Worm (Caenorhabditis elegans): ENCODE data around the gene mtss-1.

mtss-1 gene

DNA sequence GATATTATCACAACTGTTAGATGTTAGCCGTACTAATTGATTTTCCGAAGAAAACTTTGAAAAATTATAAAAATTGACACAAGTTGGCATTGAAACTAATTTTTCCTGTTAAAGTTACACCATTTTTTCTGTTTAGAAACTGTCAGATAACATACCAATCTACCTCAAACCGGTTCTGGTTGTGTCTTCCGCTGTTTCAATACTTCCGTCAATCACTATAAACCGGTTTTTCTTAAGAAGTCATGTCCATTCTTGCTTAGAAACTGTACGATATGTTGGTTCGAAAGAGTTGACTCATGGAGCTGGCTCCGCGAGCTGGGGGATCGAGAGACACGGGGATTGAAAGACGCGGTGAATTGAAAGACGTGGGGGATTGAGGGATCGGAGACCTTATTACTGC lies 2.1 kb downstream of the mtss-1 start:
- TF ChIP-seq lin-26 (GFP tag; IDR thresholded peaks at IDR 0.05) (peak; percentile 59; the same call in 1 of the 2 replicates), lin-40 (tag; optimal IDR thresholded peaks at IDR 0.05) (no peak)

DNA sequence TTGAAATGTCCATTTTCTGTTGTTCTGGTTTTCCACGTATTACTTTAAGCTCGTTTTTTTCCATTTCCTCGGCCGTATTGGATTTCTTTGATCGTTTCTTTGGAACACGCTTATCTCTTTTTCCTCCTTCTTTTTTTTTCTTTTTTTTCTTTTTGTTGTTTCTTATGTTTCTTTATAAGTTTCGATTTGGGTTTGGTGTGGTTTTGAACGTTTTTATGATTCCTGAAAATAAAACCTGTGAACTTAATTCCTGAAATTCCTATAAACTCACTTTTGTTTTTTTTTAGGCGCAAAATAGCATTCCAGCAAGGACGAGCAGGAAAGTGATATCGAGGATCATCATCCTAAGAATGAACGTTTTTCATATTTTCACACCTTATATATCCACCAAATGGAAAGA lies 3.1 kb downstream of the mtss-1 start, which contains the start of gene K02D10.2:
TSS of gene K02D10.2 (minus strand) at position 101 of the 400 bp plus-strand sequence.
- TF ChIP-seq B0019.2 (GFP tag; conservative IDR thresholded peaks at IDR 0.05) = no peak
- TF ChIP-seq K11D2.4 (GFP tag; IDR thresholded peaks at IDR 0.05) = no peak

DNA sequence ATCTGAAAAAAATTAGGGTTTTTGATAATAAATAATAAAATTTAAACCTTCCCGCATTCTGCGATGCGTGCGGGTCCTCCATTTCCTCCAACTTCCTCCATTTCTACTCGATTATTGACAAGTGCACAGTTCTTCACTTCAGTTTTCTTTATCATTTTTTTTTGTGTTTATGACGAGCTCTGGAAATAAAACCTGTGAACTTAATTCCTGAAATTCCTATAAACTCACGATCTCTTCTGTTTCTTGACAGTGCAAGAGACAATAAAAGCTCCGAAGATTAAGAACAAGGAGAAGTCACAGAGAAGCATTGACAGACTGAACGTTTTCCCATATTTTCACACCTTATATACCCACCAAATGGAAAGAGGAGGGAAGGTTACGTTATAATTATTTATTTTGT lies 3.7 kb downstream of the mtss-1 start, which contains the start of gene K02D10.3:
TSS of gene K02D10.3 (minus strand) at position 101 of the 400 bp plus-strand sequence.
- TF ChIP-seq ceh-100 (GFP tag; IDR thresholded peaks at IDR 0.05) = no peak
- TF ChIP-seq F10E7.11 (tag; optimal IDR thresholded peaks at IDR 0.05) = no peak
- TF ChIP-seq rpc-1 (optimal IDR thresholded peaks at IDR 0.05) = no peak
- TF ChIP-seq rpc-1 (tag; optimal IDR thresholded peaks at IDR 0.05) = no peak
- no peak for TF ChIP-seq nhr-80 (tag; optimal IDR thresholded peaks at IDR 0.05)
- TF ChIP-seq somi-1 (GFP tag; optimal IDR thresholded peaks at IDR 0.05) = no peak
- TF ChIP-seq madf-8 (GFP tag; conservative IDR thresholded peaks at IDR 0.05) = no peak
- TF ChIP-seq sptf-2 (GFP tag; optimal IDR thresholded peaks at IDR 0.05) = no peak
- no peak for TF ChIP-seq Y67H2A.10 (GFP tag; conservative IDR thresholded peaks at IDR 0.05)
- TF ChIP-seq ceh-91 (GFP tag; IDR thresholded peaks at IDR 0.05) = no peak
- no peak for TF ChIP-seq xnd-1 (tag; optimal IDR thresholded peaks at IDR 0.05)
- TF ChIP-seq akir-1 (GFP tag; optimal IDR thresholded peaks at IDR 0.05) = no peak
- no peak for TF ChIP-seq tbp1 (GFP tag; optimal IDR thresholded peaks at IDR 0.05)
- TF ChIP-seq nhr-179 (tag; optimal IDR thresholded peaks at IDR 0.05) = no peak
- no peak for TF ChIP-seq Y95B8A.8 (GFP tag; IDR thresholded peaks at IDR 0.05)
- TF ChIP-seq hlh-12 (tag; optimal IDR thresholded peaks at IDR 0.05) = no peak
- no peak for TF ChIP-seq ztf-26 (tag; optimal IDR thresholded peaks at IDR 0.05)

DNA sequence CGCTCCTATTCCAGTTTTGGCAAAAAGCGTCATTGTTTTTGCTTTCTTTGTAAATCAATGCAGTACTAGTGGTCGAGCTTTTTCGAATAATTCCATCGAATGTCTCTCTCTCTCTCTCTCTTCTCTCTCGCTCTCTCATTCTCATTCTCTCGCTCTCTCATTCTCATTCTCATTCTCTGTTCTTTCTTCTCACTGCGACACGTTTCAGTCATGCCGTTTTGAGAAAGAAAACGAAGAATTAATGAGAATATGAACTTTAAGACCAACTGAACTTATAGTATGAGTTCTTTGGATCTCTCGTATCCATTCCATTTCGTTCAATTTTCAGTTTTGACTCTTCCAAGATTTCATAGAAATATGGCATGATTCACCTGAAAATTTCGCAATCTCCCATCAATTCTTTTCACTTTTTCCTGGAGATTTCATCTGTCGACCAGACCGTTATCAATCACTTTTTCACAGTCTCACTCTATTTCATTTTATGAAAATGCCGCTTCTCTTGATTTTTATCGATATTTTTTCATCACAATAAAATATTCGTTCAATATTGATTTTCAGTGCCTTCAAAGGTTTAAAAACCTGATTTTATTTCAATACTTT lies 4.4 kb downstream of the mtss-1 start:
- no peak for TF ChIP-seq madf-8 (GFP tag; conservative IDR thresholded peaks at IDR 0.05)
- TF ChIP-seq attf-5 (GFP tag; optimal IDR thresholded peaks at IDR 0.05) = peak; percentile 2
- peak; percentile 57 for TF ChIP-seq nhr-80 (tag; optimal IDR thresholded peaks at IDR 0.05)
- no peak for TF ChIP-seq lsl-1 (GFP tag; optimal IDR thresholded peaks at IDR 0.05)
- TF ChIP-seq hmg-20 (GFP tag; IDR thresholded peaks at IDR 0.05) = no peak
- peak; percentile 89 for TF ChIP-seq cebp-1 (GFP tag; IDR thresholded peaks at IDR 0.05)
- TF ChIP-seq cebp-1 (tag; optimal IDR thresholded peaks at IDR 0.05) = peak; percentile 97
- TF ChIP-seq hmg-1.2 (GFP tag; IDR thresholded peaks at IDR 0.05) = peak; percentile 36; the same call in 1 of the 2 replicates

DNA sequence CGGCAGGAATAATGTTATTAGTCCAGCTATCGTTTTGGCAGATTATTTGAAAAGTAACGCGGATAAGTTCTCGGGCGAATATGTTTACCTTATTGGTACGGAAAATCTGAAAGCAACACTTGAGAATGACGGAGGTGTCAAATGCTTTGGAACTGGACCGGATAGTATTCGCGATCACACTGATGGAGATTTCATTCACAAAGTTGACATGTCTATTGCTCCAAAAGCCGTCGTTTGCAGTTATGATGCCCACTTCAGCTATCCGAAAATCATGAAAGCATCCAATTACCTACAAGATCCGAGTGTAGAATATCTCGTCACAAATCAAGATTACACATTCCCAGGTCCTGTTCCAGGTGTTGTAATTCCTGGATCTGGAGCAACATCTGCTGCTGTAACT lies 5.3 kb downstream of the mtss-1 start:
- TF ChIP-seq F33H1.4 (GFP tag; IDR thresholded peaks at IDR 0.05) (no peak), hsf-1 (GFP tag; IDR thresholded peaks at IDR 0.05) (0 out of 2 replicates have a peak, but pooled peaks have one; percentile 22), egl-18 (GFP tag; IDR thresholded peaks at IDR 0.05) (no peak), cebp-1 (GFP tag; IDR thresholded peaks at IDR 0.05) (no peak), cebp-1 (tag; optimal IDR thresholded peaks at IDR 0.05) (no peak), rec-8 (tag; optimal IDR thresholded peaks at IDR 0.05) (no peak), hmg-20 (GFP tag; IDR thresholded peaks at IDR 0.05) (no peak), athp-1 (tag; optimal IDR thresholded peaks at IDR 0.05) (no peak), lin-40 (tag; optimal IDR thresholded peaks at IDR 0.05) (no peak)
